Fruit fly (Drosophila melanogaster) whole organism, wandering third instar larva: ENCODE results near the gene Tailor.

Experiments
- Abd-B ChIP-seq: fragments of >200 bp; optimal IDR thresholded peaks from 2 replicates; lab custom pipeline; 2017; ENCODE audit warnings: missing biosample characterization, missing genetic modification characterization
- CG32264 ChIP-seq: fragments of 200-800 bp; sonication (Bioruptor generic); optimal IDR thresholded peaks from 2 replicates; lab custom pipeline; 2016; ENCODE audit warnings: missing biosample characterization, missing genetic modification characterization
- CG9705 ChIP-seq: fragments of 200-800 bp; sonication (Bioruptor generic); optimal IDR thresholded peaks from 2 replicates; lab custom pipeline; 2018; ENCODE audit warnings: missing biosample characterization, mild to moderate bottlenecking, missing genetic modification characterization
- CrebA ChIP-seq: fragments of 200-800 bp; sonication (Bioruptor generic); optimal IDR thresholded peaks from 2 replicates; lab custom pipeline; 2016; ENCODE audit warnings: missing biosample characterization, mild to moderate bottlenecking, missing genetic modification characterization, borderline replicate concordance
- Dfd ChIP-seq: fragments of >200 bp; optimal IDR thresholded peaks from 2 replicates; lab custom pipeline; 2017; ENCODE audit warnings: missing biosample characterization, missing genetic modification characterization
- Dif ChIP-seq: fragments of 200-275, 200-300 bp; sonication (Bioruptor generic); optimal IDR thresholded peaks from 2 replicates; lab custom pipeline; 2018; ENCODE audit warnings: missing biosample characterization, missing genetic modification characterization; ENCODE audit not compliant: partially characterized antibody
- GATAd ChIP-seq: sonication (Bioruptor generic); optimal IDR thresholded peaks from 2 replicates; lab custom pipeline; 2016; ENCODE audit warnings: missing biosample characterization, missing genetic modification characterization
- Hnf4 ChIP-seq: fragments of 200-800 bp; sonication (Bioruptor generic); optimal IDR thresholded peaks from 2 replicates; lab custom pipeline; 2016; ENCODE audit warnings: missing biosample characterization, mild to moderate bottlenecking, missing genetic modification characterization
- Hr78 ChIP-seq: fragments of >200 bp; optimal IDR thresholded peaks from 2 replicates; lab custom pipeline; 2017; ENCODE audit warnings: missing biosample characterization, missing genetic modification characterization
- Hr83 ChIP-seq: fragments of 200-300 bp; sonication (Bioruptor generic); optimal IDR thresholded peaks from 2 replicates; lab custom pipeline; 2016; ENCODE audit warnings: missing biosample characterization, mild to moderate bottlenecking, missing genetic modification characterization, moderate library complexity; ENCODE audit not compliant: poor library complexity, severe bottlenecking
- Mio ChIP-seq: sonication (Bioruptor generic); optimal IDR thresholded peaks from 2 replicates; lab custom pipeline; 2016; ENCODE audit warnings: missing biosample characterization, missing genetic modification characterization
- Myc ChIP-seq: fragments of >200 bp; optimal IDR thresholded peaks from 2 replicates; lab custom pipeline; 2017
- N ChIP-seq: fragments of >200 bp; optimal IDR thresholded peaks from 2 replicates; lab custom pipeline; 2018; ENCODE audit warnings: missing biosample characterization, missing external identifiers, missing genetic modification characterization
- OdsH ChIP-seq: fragments of 200-800 bp; sonication (Bioruptor generic); optimal IDR thresholded peaks from 2 replicates; lab custom pipeline; 2016; ENCODE audit warnings: missing biosample characterization, mild to moderate bottlenecking, missing genetic modification characterization
- Rel ChIP-seq, 2 experiments: fragments of 200-800 bp; sonication (Bioruptor generic) in 1 of 2; optimal IDR thresholded peaks; 2 replicates in 1 of 2; 3 replicates in 1 of 2; lab custom pipeline; 2016 to 2019; ENCODE audit warnings: mild to moderate bottlenecking in 2 of 2, missing biosample characterization in 2 of 2, missing genetic modification characterization in 2 of 2, moderate library complexity in 1 of 2
- Sp1 ChIP-seq: fragments of 200-800 bp; sonication (Bioruptor generic); optimal IDR thresholded peaks from 3 replicates; lab custom pipeline; 2019; ENCODE audit warnings: missing biosample characterization, mild to moderate bottlenecking, missing genetic modification characterization, moderate library complexity
- Vsx2 ChIP-seq: fragments of 200-300, 225-300 bp; sonication (Bioruptor generic); optimal IDR thresholded peaks from 2 replicates; lab custom pipeline; 2018; ENCODE audit warnings: missing biosample characterization, missing genetic modification characterization; ENCODE audit not compliant: partially characterized antibody
- br ChIP-seq: fragments of 200-800 bp; sonication (Bioruptor generic); optimal IDR thresholded peaks from 2 replicates; lab custom pipeline; 2016; ENCODE audit warnings: missing biosample characterization, missing genetic modification characterization
- dl ChIP-seq, 2 experiments: fragments of 175-275, 200-275 bp in 1 of 2; fragments of 200-275 bp in 1 of 2; sonication (Bioruptor generic); optimal IDR thresholded peaks; lab custom pipeline; 2018; ENCODE audit warnings: mild to moderate bottlenecking in 2 of 2, missing biosample characterization in 2 of 2, missing genetic modification characterization in 2 of 2, moderate library complexity in 2 of 2; ENCODE audit not compliant: partially characterized antibody in 2 of 2, insufficient read depth in 1 of 2
- dsf ChIP-seq: sonication (Bioruptor generic); optimal IDR thresholded peaks from 2 replicates; lab custom pipeline; 2016; ENCODE audit warnings: missing biosample characterization, missing genetic modification characterization, borderline replicate concordance
- foxo ChIP-seq, 2 experiments: fragments of 200-800 bp; sonication (Bioruptor generic); optimal IDR thresholded peaks; 2 replicates in 1 of 2; 3 replicates in 1 of 2; lab custom pipeline; 2016 to 2017; ENCODE audit warnings: missing biosample characterization in 2 of 2, missing genetic modification characterization in 2 of 2
- fru ChIP-seq: fragments of 200-800 bp; sonication (Bioruptor generic); optimal IDR thresholded peaks from 3 replicates; lab custom pipeline; 2016; ENCODE audit warnings: missing biosample characterization, mild to moderate bottlenecking, missing genetic modification characterization
- h ChIP-seq: fragments of 200-800 bp; sonication (Bioruptor generic); optimal IDR thresholded peaks from 3 replicates; lab custom pipeline; 2016; ENCODE audit warnings: missing biosample characterization, mild to moderate bottlenecking, missing genetic modification characterization
- jim ChIP-seq: fragments of 175-275, 200-325 bp; sonication (Bioruptor generic); optimal IDR thresholded peaks from 2 replicates; lab custom pipeline; 2016; ENCODE audit warnings: missing biosample characterization, mild to moderate bottlenecking, missing genetic modification characterization
- psq ChIP-seq: fragments of 200-800 bp; sonication (Bioruptor generic); optimal IDR thresholded peaks from 3 replicates; lab custom pipeline; 2017; ENCODE audit warnings: missing biosample characterization, mild to moderate bottlenecking, missing genetic modification characterization, moderate library complexity
- rgr ChIP-seq: fragments of 200-800 bp; sonication (Bioruptor generic); optimal IDR thresholded peaks from 3 replicates; lab custom pipeline; 2016; ENCODE audit warnings: missing biosample characterization, mild to moderate bottlenecking, missing genetic modification characterization
- sage ChIP-seq: fragments of 200-800 bp; sonication (Bioruptor generic); optimal IDR thresholded peaks from 2 replicates; lab custom pipeline; 2016; ENCODE audit warnings: missing biosample characterization, mild to moderate bottlenecking, missing genetic modification characterization
- tai ChIP-seq: sonication (Bioruptor generic); optimal IDR thresholded peaks from 2 replicates; lab custom pipeline; 2016; ENCODE audit warnings: missing biosample characterization, missing genetic modification characterization
- woc ChIP-seq: sonication (Bioruptor generic); optimal IDR thresholded peaks from 2 replicates; lab custom pipeline; 2016; ENCODE audit warnings: missing biosample characterization, mild to moderate bottlenecking, missing genetic modification characterization

Tailor gene

dm6 chr3R:7058017-7058416, 27.9 kb downstream of the Tailor start:
- TF ChIP-seq fru (GFP tag; lab: Kevin White, UChicago) (no peak), tai (no peak), br (no peak), Vsx2 (GFP tag; lab: Kevin White, UChicago) (no peak), Dif (GFP tag; lab: Kevin White, UChicago) (no peak), Hr78 (GFP tag; lab: Kevin White, UChicago) (no peak), CrebA (GFP tag; lab: Kevin White, UChicago) (peak; percentile 34), h (GFP tag; lab: Kevin White, UChicago) (no peak), GATAd (GFP tag; lab: Kevin White, UChicago) (no peak)
- TF ChIP-seq, all 38 proteins: peak for 1

dm6 chr3R:7054286-7054685, 31.6 kb downstream of the Tailor start, which contains the start of gene CG1979:
Gene CG1979, plus strand, starts transcription at chr3R:7054586.
- TF ChIP-seq fru (GFP tag; lab: Kevin White, UChicago) (no peak), dsf (no peak), CG9705 (GFP tag; lab: Kevin White, UChicago) (no peak), Myc (no peak), Hnf4 (GFP tag; lab: Kevin White, UChicago) (no peak), br (no peak), tai (no peak), jim (no peak), rgr (GFP tag; lab: Kevin White, UChicago) (no peak), dl (GFP tag; optimal IDR thresholded peaks at IDR 0.05; lab: Kevin White, UChicago; ENCODE audit: insufficient read depth in 1 of 2, partially characterized antibody in 2 of 2) (no peak), psq (GFP tag; lab: Kevin White, UChicago) (no peak), Dfd (GFP tag; lab: Kevin White, UChicago) (no peak)

dm6 chr3R:7052242-7052641, 33.6 kb downstream of the Tailor start, which contains the start of gene Sodh1:
Gene Sodh1, plus strand, starts transcription at chr3R:7052335.
- TF ChIP-seq Vsx2 (GFP tag; lab: Kevin White, UChicago) = no peak
- TF ChIP-seq sage (GFP tag; lab: Kevin White, UChicago) = no peak
- no peak for TF ChIP-seq Rel (GFP tag; optimal IDR thresholded peaks at IDR 0.05; lab: Kevin White, UChicago)
- no peak for TF ChIP-seq Rel (tag; optimal IDR thresholded peaks at IDR 0.05; lab: Kevin White, UChicago)
- TF ChIP-seq Hr83 (GFP tag; lab: Kevin White, UChicago) = no peak
- no peak for TF ChIP-seq Mio (GFP tag; lab: Kevin White, UChicago)
- no peak for TF ChIP-seq Hr78 (GFP tag; lab: Kevin White, UChicago)
- TF ChIP-seq OdsH (GFP tag; lab: Kevin White, UChicago) = no peak
- TF ChIP-seq woc (GFP tag; lab: Kevin White, UChicago) = no peak
- no peak for TF ChIP-seq jim
- no peak for TF ChIP-seq GATAd (GFP tag; lab: Kevin White, UChicago)
- TF ChIP-seq tai = no peak
- no peak for TF ChIP-seq Sp1 (GFP tag; lab: Kevin White, UChicago)

dm6 chr3R:7044016-7044415, 41.9 kb downstream of the Tailor start:
- TF ChIP-seq Abd-B (GFP tag; lab: Kevin White, UChicago) = no peak

dm6 chr3R:7040894-7041293, 45.0 kb downstream of the Tailor start:
- no peak for TF ChIP-seq fru (GFP tag; lab: Kevin White, UChicago)
- TF ChIP-seq Hr78 (GFP tag; lab: Kevin White, UChicago) = no peak
- TF ChIP-seq h (GFP tag; lab: Kevin White, UChicago) = no peak
- no peak for TF ChIP-seq foxo (GFP tag; optimal IDR thresholded peaks at IDR 0.05; lab: Kevin White, UChicago)
- no peak for TF ChIP-seq CG32264 (GFP tag; lab: Kevin White, UChicago)
- TF ChIP-seq psq (GFP tag; lab: Kevin White, UChicago) = no peak
- no peak for TF ChIP-seq rgr (GFP tag; lab: Kevin White, UChicago)
- TF ChIP-seq Dif (GFP tag; lab: Kevin White, UChicago) = no peak
- TF ChIP-seq sage (GFP tag; lab: Kevin White, UChicago) = no peak
- no peak for TF ChIP-seq Hr83 (GFP tag; lab: Kevin White, UChicago)
- no peak for TF ChIP-seq N
